Fruit fly (Drosophila melanogaster) whole organism, prepupa: ENCODE data around the gene CG18284.
A peak's percentile ranks its signal among the peaks of the same experiment; 100 is the strongest.

Source experiments
- CG10631 ChIP-seq: fragments of 200-800 bp; sonication (Bioruptor generic); optimal IDR thresholded peaks from 2 replicates; lab custom pipeline; 2016; ENCODE audit warnings: missing biosample characterization, missing genetic modification characterization
- CG11762 ChIP-seq: fragments of 200-800 bp; sonication (Bioruptor generic); optimal IDR thresholded peaks from 3 replicates; lab custom pipeline; 2016; ENCODE audit warnings: missing biosample characterization, missing genetic modification characterization; ENCODE audit not compliant: insufficient read depth
- CG11902 ChIP-seq: fragments of 200-800 bp; sonication (Bioruptor generic); optimal IDR thresholded peaks from 3 replicates; lab custom pipeline; 2016; ENCODE audit warnings: missing biosample characterization, missing genetic modification characterization
- CG15336 ChIP-seq: fragments of 200-800 bp; sonication (Bioruptor generic); IDR thresholded peaks from 2 replicates; pipeline ENCODE4 v1.3.6; 2022; ENCODE audit warnings: missing biosample characterization, missing genetic modification characterization
- CG16779 ChIP-seq: fragments of 200-800 bp; sonication (Bioruptor generic); optimal IDR thresholded peaks from 3 replicates; lab custom pipeline; 2017; ENCODE audit warnings: missing biosample characterization, mild to moderate bottlenecking, missing genetic modification characterization
- CG31627 ChIP-seq: fragments of 200-800 bp; sonication (Bioruptor generic); optimal IDR thresholded peaks from 3 replicates; lab custom pipeline; 2016; ENCODE audit warnings: missing biosample characterization, missing genetic modification characterization
- CG34406 ChIP-seq: fragments of 200-800 bp; sonication (Bioruptor generic); optimal IDR thresholded peaks from 3 replicates; lab custom pipeline; 2016; ENCODE audit warnings: missing biosample characterization, missing genetic modification characterization
- CG3919 ChIP-seq: fragments of 200-800 bp; sonication (Bioruptor generic); optimal IDR thresholded peaks from 3 replicates; lab custom pipeline; 2016; ENCODE audit warnings: missing biosample characterization, missing genetic modification characterization
- CG4318 ChIP-seq: fragments of 200-800 bp; sonication (Bioruptor generic); optimal IDR thresholded peaks from 3 replicates; lab custom pipeline; 2017; ENCODE audit warnings: missing biosample characterization, mild to moderate bottlenecking, missing genetic modification characterization
- CG6163 ChIP-seq: fragments of 200-800 bp; sonication (Bioruptor generic); IDR thresholded peaks from 3 replicates; pipeline ENCODE4 v1.3.6; 2022; ENCODE audit warnings: missing biosample characterization, missing genetic modification characterization
- CG6276 ChIP-seq: fragments of 200-800 bp; sonication (Bioruptor generic); optimal IDR thresholded peaks from 2 replicates; lab custom pipeline; 2017; ENCODE audit warnings: missing biosample characterization, mild to moderate bottlenecking, missing genetic modification characterization
- CG6792 ChIP-seq: fragments of 200-800 bp; sonication (Bioruptor generic); optimal IDR thresholded peaks from 3 replicates; lab custom pipeline; 2016; ENCODE audit warnings: missing biosample characterization, missing genetic modification characterization
- CG6808 ChIP-seq: fragments of 200-800 bp; sonication (Bioruptor generic); optimal IDR thresholded peaks from 3 replicates; lab custom pipeline; 2017; ENCODE audit warnings: missing biosample characterization, missing genetic modification characterization, mild to moderate bottlenecking, moderate library complexity, missing genetic modification reagents
- CG6854 ChIP-seq: fragments of 200-800 bp; sonication (Bioruptor generic); optimal IDR thresholded peaks from 2 replicates; lab custom pipeline; 2017; ENCODE audit warnings: missing biosample characterization, mild to moderate bottlenecking, missing genetic modification characterization
- CG8119 ChIP-seq: fragments of 200-800 bp; sonication (Bioruptor generic); IDR thresholded peaks from 3 replicates; pipeline ENCODE4 v1.3.6; 2022; ENCODE audit warnings: missing biosample characterization, missing genetic modification characterization
- CG8319 ChIP-seq: fragments of 200-800 bp; sonication (Bioruptor generic); optimal IDR thresholded peaks from 3 replicates; lab custom pipeline; 2016; ENCODE audit warnings: missing biosample characterization, missing genetic modification characterization
- CG8632 ChIP-seq: fragments of 200-800 bp; sonication (Bioruptor generic); optimal IDR thresholded peaks from 3 replicates; lab custom pipeline; 2016; ENCODE audit warnings: missing biosample characterization, missing genetic modification characterization
- CG9139 ChIP-seq: fragments of 200-800 bp; sonication (Bioruptor generic); optimal IDR thresholded peaks from 3 replicates; lab custom pipeline; 2017; ENCODE audit warnings: missing biosample characterization, mild to moderate bottlenecking, missing genetic modification characterization
- Eip75B ChIP-seq: fragments of 200-800 bp; sonication (Bioruptor generic); optimal IDR thresholded peaks from 3 replicates; lab custom pipeline; 2016; ENCODE audit warnings: missing biosample characterization, missing genetic modification characterization
- Eip78C ChIP-seq: fragments of 200-800 bp; sonication (Bioruptor generic); peaks from one replicate; lab custom pipeline; 2016; ENCODE audit warnings: missing biosample characterization, missing genetic modification characterization
- Eip93F ChIP-seq: fragments of 200-800 bp; sonication (Bioruptor generic); optimal IDR thresholded peaks from 2 replicates; lab custom pipeline; 2016; ENCODE audit warnings: missing biosample characterization, mild to moderate bottlenecking, missing genetic modification characterization
- Ets21C ChIP-seq: fragments of 200-800 bp; sonication (Bioruptor generic); optimal IDR thresholded peaks from 3 replicates; lab custom pipeline; 2016; ENCODE audit warnings: missing biosample characterization, missing genetic modification characterization
- Gug ChIP-seq: fragments of 200-800 bp; sonication (Bioruptor generic); IDR thresholded peaks from 2 replicates; pipeline ENCODE4 v1.3.6; 2022; ENCODE audit warnings: missing biosample characterization, missing genetic modification characterization
- Hr38 ChIP-seq: sonication (Bioruptor generic); optimal IDR thresholded peaks from 2 replicates; lab custom pipeline; 2016; ENCODE audit warnings: missing biosample characterization, missing genetic modification characterization
- Hr4 ChIP-seq: fragments of 200-800 bp; sonication (Bioruptor generic); optimal IDR thresholded peaks from 3 replicates; lab custom pipeline; 2016; ENCODE audit warnings: missing biosample characterization, missing genetic modification characterization
- Lpt ChIP-seq: fragments of 200-800 bp; sonication (Bioruptor generic); optimal IDR thresholded peaks from 3 replicates; lab custom pipeline; 2016; ENCODE audit warnings: missing biosample characterization, missing genetic modification characterization
- Met ChIP-seq: fragments of 200-800 bp; sonication (Bioruptor generic); optimal IDR thresholded peaks from 3 replicates; lab custom pipeline; 2016; ENCODE audit warnings: missing biosample characterization, missing genetic modification characterization
- OdsH ChIP-seq: fragments of 200-800 bp; sonication (Bioruptor generic); optimal IDR thresholded peaks from 3 replicates; lab custom pipeline; 2016; ENCODE audit warnings: missing biosample characterization, missing genetic modification characterization
- Smox ChIP-seq: fragments of 200-800 bp; sonication (Bioruptor generic); optimal IDR thresholded peaks from 3 replicates; lab custom pipeline; 2016; ENCODE audit warnings: missing biosample characterization, missing genetic modification characterization
- Sox102F ChIP-seq: fragments of 200-800 bp; sonication (Bioruptor generic); optimal IDR thresholded peaks from 2 replicates; lab custom pipeline; 2016; ENCODE audit warnings: missing biosample characterization, mild to moderate bottlenecking, missing genetic modification characterization
- Sox15 ChIP-seq: fragments of 200-800 bp; sonication (Bioruptor generic); optimal IDR thresholded peaks from 3 replicates; lab custom pipeline; 2016; ENCODE audit warnings: missing biosample characterization, missing genetic modification characterization
- achi ChIP-seq: fragments of 200-800 bp; sonication (Bioruptor generic); optimal IDR thresholded peaks from 3 replicates; lab custom pipeline; 2016; ENCODE audit warnings: missing biosample characterization, missing genetic modification characterization
- acj6 ChIP-seq: fragments of 200-800 bp; sonication (Bioruptor generic); optimal IDR thresholded peaks from 3 replicates; lab custom pipeline; 2016; ENCODE audit warnings: missing biosample characterization, missing genetic modification characterization
- cyc ChIP-seq: fragments of 200-800 bp; sonication (Bioruptor generic); optimal IDR thresholded peaks from 3 replicates; lab custom pipeline; 2016; ENCODE audit warnings: missing biosample characterization, missing genetic modification characterization
- dac ChIP-seq: fragments of 200-800 bp; sonication (Bioruptor generic); optimal IDR thresholded peaks from 2 replicates; lab custom pipeline; 2017; ENCODE audit warnings: missing biosample characterization, mild to moderate bottlenecking, missing genetic modification characterization
- eg ChIP-seq: fragments of 200-800 bp; sonication (Bioruptor generic); IDR thresholded peaks from 3 replicates; pipeline ENCODE4 v1.3.6; 2022; ENCODE audit warnings: missing biosample characterization, missing genetic modification characterization
- esn ChIP-seq: fragments of 200-800 bp; sonication (Bioruptor generic); optimal IDR thresholded peaks from 2 replicates; lab custom pipeline; 2016; ENCODE audit warnings: missing biosample characterization, mild to moderate bottlenecking, missing genetic modification characterization, moderate library complexity
- fd59A ChIP-seq: fragments of 200-800 bp; sonication (Bioruptor generic); optimal IDR thresholded peaks from 2 replicates; lab custom pipeline; 2017; ENCODE audit warnings: missing biosample characterization, mild to moderate bottlenecking, missing genetic modification characterization, missing genetic modification reagents
- fd85E ChIP-seq: fragments of 200-800 bp; sonication (Bioruptor generic); optimal IDR thresholded peaks from 3 replicates; lab custom pipeline; 2016; ENCODE audit warnings: missing biosample characterization, missing genetic modification characterization
- fkh ChIP-seq: fragments of 200-800 bp; sonication (Bioruptor generic); optimal IDR thresholded peaks from 3 replicates; lab custom pipeline; 2017; ENCODE audit warnings: missing biosample characterization, mild to moderate bottlenecking, missing genetic modification characterization, moderate library complexity
- lz ChIP-seq: fragments of 200-800 bp; sonication (Bioruptor generic); optimal IDR thresholded peaks from 3 replicates; lab custom pipeline; 2016; ENCODE audit warnings: missing biosample characterization, missing genetic modification characterization
- net ChIP-seq: fragments of 200-800 bp; sonication (Bioruptor generic); optimal IDR thresholded peaks from 3 replicates; lab custom pipeline; 2016; ENCODE audit warnings: missing biosample characterization, missing genetic modification characterization
- pdm3 ChIP-seq: fragments of 200-800 bp; sonication (Bioruptor generic); optimal IDR thresholded peaks from 3 replicates; lab custom pipeline; 2016; ENCODE audit warnings: missing biosample characterization, missing genetic modification characterization
- spab ChIP-seq: fragments of 200-800 bp; sonication (Bioruptor generic); optimal IDR thresholded peaks from 2 replicates; lab custom pipeline; 2017; ENCODE audit warnings: missing biosample characterization, mild to moderate bottlenecking, missing genetic modification characterization, missing genetic modification reagents
- ss ChIP-seq, 2 experiments: fragments of 200-800 bp; sonication (Bioruptor generic); optimal IDR thresholded peaks; 2 replicates in 1 of 2; 3 replicates in 1 of 2; lab custom pipeline; 2017 to 2018; ENCODE audit warnings: mild to moderate bottlenecking in 2 of 2, missing biosample characterization in 2 of 2, missing genetic modification characterization in 2 of 2, moderate library complexity in 1 of 2
- svp ChIP-seq: fragments of 200-800 bp; sonication (Bioruptor generic); peaks from one replicate; lab custom pipeline; 2016; ENCODE audit warnings: missing biosample characterization, missing genetic modification characterization
- vri ChIP-seq: fragments of 200-800 bp; sonication (Bioruptor generic); optimal IDR thresholded peaks from 3 replicates; lab custom pipeline; 2016; ENCODE audit warnings: missing biosample characterization, mild to moderate bottlenecking, missing genetic modification characterization

Gene CG18284

DNA sequence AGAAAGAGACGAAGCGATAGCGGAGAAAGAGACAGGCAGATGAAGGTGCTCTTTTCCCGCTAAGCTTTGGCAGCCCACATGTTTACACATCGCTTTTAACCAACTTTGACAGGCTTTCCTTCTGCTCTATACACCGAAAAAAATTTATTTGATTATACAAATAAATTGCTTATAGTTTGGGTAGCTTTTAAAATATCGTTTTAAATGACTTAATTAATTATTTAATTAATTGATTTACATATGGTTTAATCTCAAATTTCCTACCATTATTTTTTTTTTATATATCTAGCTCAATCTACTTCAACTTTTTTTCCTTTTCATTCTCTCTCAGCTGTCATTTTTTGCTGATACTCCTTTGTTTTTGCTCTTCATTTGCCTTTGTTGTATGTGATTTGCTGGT, 29.2 kb downstream of the CG18284 start (continued):
- TF ChIP-seq Eip78C (GFP tag; lab: Kevin White, UChicago): peak; percentile 92
- TF ChIP-seq CG8119 (GFP tag; lab: Robert Waterston, UW): peak; percentile 46; the same call in 2 of the 3 replicates
- TF ChIP-seq Smox (GFP tag; lab: Kevin White, UChicago): no peak
- TF ChIP-seq fkh (GFP tag; lab: Kevin White, UChicago): no peak
- peak; percentile 28 for TF ChIP-seq achi (GFP tag; lab: Kevin White, UChicago)
- TF ChIP-seq eg: peak; percentile 25; the same call in 1 of the 3 replicates
- TF ChIP-seq CG15336 (GFP tag; lab: Robert Waterston, UW): 0 out of 2 replicates have a peak, but pooled peaks have one; percentile 43
- no peak for TF ChIP-seq Hr38 (GFP tag; lab: Kevin White, UChicago)
- TF ChIP-seq dac (GFP tag; lab: Kevin White, UChicago): no peak
- no peak for TF ChIP-seq cyc
- peak; percentile 6 for TF ChIP-seq CG6792 (GFP tag; lab: Kevin White, UChicago)
- TF ChIP-seq Eip93F (GFP tag; lab: Kevin White, UChicago): no peak
- TF ChIP-seq ss (GFP tag; optimal IDR thresholded peaks at IDR 0.05; lab: Kevin White, UChicago): peak in 1 of 2 experiments; percentile 40
- TF ChIP-seq CG10631 (GFP tag; lab: Kevin White, UChicago): peak; percentile 31
- TF ChIP-seq CG6808 (GFP tag; lab: Kevin White, UChicago): peak; percentile 37

DNA sequence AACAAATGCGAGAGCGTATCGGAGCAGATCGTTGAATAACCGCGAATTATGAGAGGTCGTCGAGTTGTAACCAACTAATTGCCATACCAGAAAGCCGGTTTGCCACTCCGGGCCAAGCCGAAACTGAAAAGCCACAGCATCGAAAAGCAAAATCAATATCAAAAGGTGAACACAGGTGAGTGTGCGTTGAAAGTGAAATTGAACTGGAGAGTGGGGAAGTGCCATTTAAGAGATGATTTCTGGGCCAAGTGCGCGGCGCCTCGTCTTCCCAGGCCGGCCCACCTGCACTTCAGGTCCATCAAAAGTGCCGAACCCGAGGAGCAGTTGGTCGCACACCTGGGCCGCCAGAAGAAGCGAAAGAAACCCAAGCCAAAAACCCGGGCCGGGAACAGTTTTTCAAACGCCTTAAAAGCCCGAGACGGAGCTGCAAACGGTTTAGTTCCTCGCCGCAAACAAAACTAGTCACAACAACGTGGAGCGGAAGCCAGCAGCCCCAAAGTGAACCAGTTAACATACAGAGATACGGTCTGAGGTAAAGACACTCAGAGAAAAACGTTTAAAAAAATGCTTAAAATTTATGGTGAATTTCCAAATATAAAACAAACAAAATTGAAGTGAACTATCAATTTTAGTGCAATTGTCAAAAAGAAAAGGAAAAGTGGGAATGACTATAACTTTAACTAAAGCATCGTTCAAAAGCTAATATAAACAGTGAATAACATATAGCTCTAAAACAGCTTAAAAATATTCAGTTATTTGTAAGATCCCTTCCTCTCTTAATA, 33.4 kb downstream of the CG18284 start, which contains the start of gene CG17104:
TSS of gene CG17104 (plus strand) at position 266 of the 782 bp plus-strand sequence.
- TF ChIP-seq ss (GFP tag; optimal IDR thresholded peaks at IDR 0.05; lab: Kevin White, UChicago): peak; percentile 47 to 73
- TF ChIP-seq Eip78C (GFP tag; lab: Kevin White, UChicago): peak; percentile 94
- peak; percentile 79 for TF ChIP-seq svp (GFP tag; lab: Kevin White, UChicago)
- peak; percentile 69 for TF ChIP-seq CG3919 (GFP tag; lab: Kevin White, UChicago)
- peak; percentile 35 for TF ChIP-seq Sox15 (GFP tag; lab: Kevin White, UChicago)
- peak; percentile 4 for TF ChIP-seq CG11902
- TF ChIP-seq Gug (GFP tag; lab: Robert Waterston, UW): peak; percentile 58; the same call in 1 of the 2 replicates
- TF ChIP-seq CG11762 (GFP tag; lab: Kevin White, UChicago): peak; percentile 61
- peak; percentile 81 for TF ChIP-seq Hr4 (GFP tag; lab: Kevin White, UChicago)
- no peak for TF ChIP-seq Eip93F (GFP tag; lab: Kevin White, UChicago)
- TF ChIP-seq Ets21C (GFP tag; lab: Kevin White, UChicago): peak; percentile 6
- peak; percentile 67 for TF ChIP-seq CG4318 (GFP tag; lab: Kevin White, UChicago)
- TF ChIP-seq CG8319 (GFP tag; lab: Kevin White, UChicago): no peak
- peak; percentile 77 for TF ChIP-seq net (GFP tag; lab: Kevin White, UChicago)
- TF ChIP-seq CG16779 (tag; lab: Kevin White, UChicago): no peak
- TF ChIP-seq esn: peak; percentile 65
- TF ChIP-seq acj6 (GFP tag; lab: Kevin White, UChicago): peak; percentile 61
- TF ChIP-seq CG8119 (GFP tag; lab: Robert Waterston, UW): peak; percentile 89
- TF ChIP-seq CG15336 (GFP tag; lab: Robert Waterston, UW): peak; percentile 82
- peak; percentile 39 for TF ChIP-seq dac (GFP tag; lab: Kevin White, UChicago)
- TF ChIP-seq OdsH (GFP tag; lab: Kevin White, UChicago): peak; percentile 71
- TF ChIP-seq cyc: peak; percentile 43
- peak; percentile 55 for TF ChIP-seq CG34406
- TF ChIP-seq CG6854 (GFP tag; lab: Kevin White, UChicago): no peak
- peak; percentile 68 for TF ChIP-seq Lpt (GFP tag; lab: Kevin White, UChicago)
- peak; percentile 56 for TF ChIP-seq CG6808 (GFP tag; lab: Kevin White, UChicago)
- peak; percentile 73 for TF ChIP-seq pdm3 (GFP tag; lab: Kevin White, UChicago)
- TF ChIP-seq CG9139 (GFP tag; lab: Kevin White, UChicago): no peak
- peak; percentile 77 for TF ChIP-seq CG6276
- TF ChIP-seq Eip75B: peak; percentile 73
- TF ChIP-seq CG8632 (GFP tag; lab: Kevin White, UChicago): peak; percentile 61
- no peak for TF ChIP-seq Hr38 (GFP tag; lab: Kevin White, UChicago)
- no peak for TF ChIP-seq fd85E (GFP tag; lab: Kevin White, UChicago)
- peak; percentile 60 for TF ChIP-seq Met (GFP tag; lab: Kevin White, UChicago)
- peak; percentile 42 for TF ChIP-seq fd59A (GFP tag; lab: Kevin White, UChicago)
- peak; percentile 68; the same call in 2 of the 3 replicates for TF ChIP-seq CG6163 (GFP tag; lab: Robert Waterston, UW)
- TF ChIP-seq spab: peak; percentile 36
- TF ChIP-seq lz (GFP tag; lab: Kevin White, UChicago): peak; percentile 51
- peak; percentile 73 for TF ChIP-seq eg
- TF ChIP-seq CG31627 (GFP tag; lab: Kevin White, UChicago): peak; percentile 47
- TF ChIP-seq vri (GFP tag; lab: Kevin White, UChicago): peak; percentile 6
- peak; percentile 37 for TF ChIP-seq Sox102F (GFP tag; lab: Kevin White, UChicago)
